Fruit fly (Drosophila melanogaster): Measurements from ENCODE around the gene CG9095.

CG9095 gene

DNA sequence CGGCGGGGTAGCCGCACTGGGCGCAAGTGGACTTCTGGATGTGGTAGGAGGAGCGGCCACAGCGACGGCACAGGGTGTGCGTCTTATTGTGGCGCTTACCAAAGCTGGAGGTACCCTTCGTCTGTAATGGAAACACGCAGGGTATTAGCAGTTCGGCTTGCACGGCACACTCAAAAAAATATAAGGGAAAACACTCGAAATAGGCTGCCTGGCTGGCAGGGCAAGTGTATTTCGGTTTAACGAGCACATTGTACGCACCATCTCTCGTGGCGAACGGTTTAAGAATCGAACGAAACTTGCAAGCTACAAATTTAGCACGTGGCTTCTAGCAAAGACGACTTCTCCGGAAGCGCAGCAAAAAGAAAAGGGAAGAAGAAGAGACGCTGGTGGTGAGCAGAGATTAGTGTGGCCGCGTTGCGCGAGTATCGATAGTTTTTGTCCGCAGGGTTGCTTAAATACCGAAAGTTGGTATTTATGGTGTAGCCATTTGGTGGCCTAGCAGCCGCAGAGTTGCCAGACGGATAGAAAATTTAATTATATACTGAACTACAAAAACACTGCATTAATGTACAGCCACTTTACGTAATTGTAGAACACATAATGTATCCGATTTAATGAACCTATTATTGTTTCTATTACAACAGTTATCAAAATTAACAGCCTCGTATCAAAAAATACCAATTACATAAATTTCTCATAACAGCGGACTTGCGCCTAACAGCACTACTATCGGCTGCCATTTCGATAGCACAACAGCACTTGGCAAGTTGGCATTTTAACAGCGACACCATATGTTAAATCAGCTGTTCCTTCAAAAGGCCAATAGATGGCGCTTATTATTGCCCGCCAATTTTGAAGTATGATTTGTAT, 23.8 kb downstream of the CG9095 start, which contains the start of gene RpL37-1 (continued):
- TF ChIP-seq zen (tag; optimal IDR thresholded peaks at IDR 0.05) (peak; percentile 19), hkb (optimal IDR thresholded peaks at IDR 0.05) (peak; percentile 50), hkb (GFP tag; IDR thresholded peaks at IDR 0.05) (peak; percentile 72), zf30C (GFP tag; optimal IDR thresholded peaks at IDR 0.05) (no peak), lmd (GFP tag; IDR thresholded peaks at IDR 0.05) (peak; percentile 28; the same call in 1 of the 2 replicates), oc (tag; optimal IDR thresholded peaks at IDR 0.05) (no peak), CG10366 (GFP tag; IDR thresholded peaks at IDR 0.05) (peak; percentile 55), Myb (GFP tag; optimal IDR thresholded peaks at IDR 0.05) (peak; percentile 57), Dip2 (GFP tag; IDR thresholded peaks at IDR 0.05) (no peak), NC2β (GFP tag; optimal IDR thresholded peaks at IDR 0.05) (peak; percentile 97), slbo (GFP tag; IDR thresholded peaks at IDR 0.05) (peak; percentile 64), chn (GFP tag; optimal IDR thresholded peaks at IDR 0.05) (peak; percentile 41), CG12659 (GFP tag; optimal IDR thresholded peaks at IDR 0.05) (peak; percentile 90), CG2202 (tag; optimal IDR thresholded peaks at IDR 0.05) (peak; percentile 56), bigmax (GFP tag; optimal IDR thresholded peaks at IDR 0.05) (peak; percentile 4), bbx (GFP tag; IDR thresholded peaks at IDR 0.05; ENCODE audit: partially characterized antibody) (peak; percentile 50), CG34224 (GFP tag; IDR thresholded peaks at IDR 0.05; ENCODE audit: partially characterized antibody) (peak; percentile 61; the same call in 2 of the 3 replicates), CG1233 (GFP tag; optimal IDR thresholded peaks at IDR 0.05) (peak; percentile 40), CG10959 (GFP tag; IDR thresholded peaks at IDR 0.05) (peak; percentile 36), CG7556 (GFP tag; optimal IDR thresholded peaks at IDR 0.05) (peak; percentile 37), CG4617 (GFP tag; optimal IDR thresholded peaks at IDR 0.05; ENCODE audit: borderline replicate concordance) (peak; percentile 33), CG13424 (tag; optimal IDR thresholded peaks at IDR 0.05) (peak; percentile 34), Mad (GFP tag; optimal IDR thresholded peaks at IDR 0.05) (peak; percentile 82), seq (GFP tag; IDR thresholded peaks at IDR 0.05) (0 out of 2 replicates have a peak, but pooled peaks have one; percentile 25), CG4360 (GFP tag; IDR thresholded peaks at IDR 0.05) (peak; percentile 4; the same call in 1 of the 2 replicates), pnt (GFP tag; optimal IDR thresholded peaks at IDR 0.05) (peak; percentile 25), CG9437 (GFP tag; optimal IDR thresholded peaks at IDR 0.05) (no peak), CG17829 (tag; optimal IDR thresholded peaks at IDR 0.05) (peak; percentile 40), CG30403 (GFP tag; optimal IDR thresholded peaks at IDR 0.05) (peak; percentile 66), NFAT (GFP tag; IDR thresholded peaks at IDR 0.05) (peak; percentile 71), Bgb (GFP tag; IDR thresholded peaks at IDR 0.05; ENCODE audit: partially characterized antibody) (peak; percentile 72), CG18011 (GFP tag; optimal IDR thresholded peaks at IDR 0.05) (peak; percentile 63), CG1602 (GFP tag; optimal IDR thresholded peaks at IDR 0.05) (peak; percentile 32), tin (GFP tag; optimal IDR thresholded peaks at IDR 0.05) (peak; percentile 46), hth (optimal IDR thresholded peaks at IDR 0.05) (no peak), stwl (tag; optimal IDR thresholded peaks at IDR 0.05) (peak; percentile 32), toy (GFP tag; IDR thresholded peaks at IDR 0.05) (no peak), Gsc (GFP tag; IDR thresholded peaks at IDR 0.05) (no peak), br (optimal IDR thresholded peaks at IDR 0.05) (no peak), yki (optimal IDR thresholded peaks at IDR 0.05) (no peak), sd (tag; optimal IDR thresholded peaks at IDR 0.05) (no peak), Mes4 (GFP tag; optimal IDR thresholded peaks at IDR 0.05) (peak; percentile 90), Pdp1 (GFP tag; optimal IDR thresholded peaks at IDR 0.05) (peak; percentile 21 to 92), H2.0 (GFP tag; IDR thresholded peaks at IDR 0.05) (peak; percentile 48; the same call in 1 of the 2 replicates), Scr (GFP tag; IDR thresholded peaks at IDR 0.05; ENCODE audit: partially characterized antibody) (peak; percentile 79), CG14860 (GFP tag; IDR thresholded peaks at IDR 0.05; ENCODE audit: partially characterized antibody) (peak; percentile 49; the same call in 1 of the 3 replicates), PHDP (tag; optimal IDR thresholded peaks at IDR 0.05) (peak; percentile 59), CG6854 (GFP tag; optimal IDR thresholded peaks at IDR 0.05) (peak; percentile 51), jing (GFP tag; optimal IDR thresholded peaks at IDR 0.05) (no peak)
